Worm (Caenorhabditis elegans) whole organism, midembryonic: ENCODE measurements around the gene eng-1.

Experiments
- cog-1 ChIP-seq: sonication (generic microtip); optimal IDR thresholded peaks from 2 replicates; lab custom pipeline; 2016; ENCODE audit warnings: missing genetic modification characterization, missing compliant biosample characterization
- ztf-23 ChIP-seq: fragments of 200-800 bp; sonication (Bioruptor generic); IDR thresholded peaks from 2 replicates; pipeline ENCODE4 v1.3.6; 2022; ENCODE audit warnings: missing genetic modification reagents, missing genetic modification characterization, missing compliant biosample characterization

ce11 chrIII:5871760-5872159, 3.5 kb upstream of the eng-1 start, which contains the start of the genes F01F1.11 and F01F1.3:
- 0 out of 2 replicates have a peak, but pooled peaks have one; percentile 43 for TF ChIP-seq ztf-23 (GFP tag; lab: Robert Waterston, UW)
- TF ChIP-seq cog-1 (tag; lab: Kevin White, UChicago) = peak; percentile 13
